Worm (Caenorhabditis elegans) whole organism, late embryonic: ENCODE data around the gene C45G9.2.

Source experiments
- C08G9.2 ChIP-seq: sonication (generic microtip); optimal IDR thresholded peaks from 2 replicates; lab custom pipeline; 2016; ENCODE audit warnings: mild to moderate bottlenecking, missing genetic modification characterization, moderate library complexity, missing compliant biosample characterization
- C38D4.7 ChIP-seq: fragments of 200-800 bp; sonication (Bioruptor generic); optimal IDR thresholded peaks from 2 replicates; lab custom pipeline; 2018; ENCODE audit warnings: mild to moderate bottlenecking, missing genetic modification characterization, moderate library complexity, missing compliant biosample characterization
- K02D7.2 ChIP-seq: sonication (generic microtip); optimal IDR thresholded peaks from 2 replicates; lab custom pipeline; 2017; ENCODE audit warnings: mild to moderate bottlenecking, missing genetic modification characterization, missing compliant biosample characterization
- K09A11.1 ChIP-seq: sonication (generic microtip); optimal IDR thresholded peaks from 2 replicates; lab custom pipeline; 2017; ENCODE audit warnings: antibody characterized with exemption, mild to moderate bottlenecking, missing genetic modification characterization, missing compliant biosample characterization; ENCODE audit not compliant: insufficient read depth
- Y22D7AL.16 ChIP-seq: sonication (generic microtip); optimal IDR thresholded peaks from 2 replicates; lab custom pipeline; 2016; ENCODE audit warnings: missing genetic modification characterization, missing compliant biosample characterization
- ahr-1 ChIP-seq: sonication (generic microtip); optimal IDR thresholded peaks from 2 replicates; lab custom pipeline; 2016; ENCODE audit warnings: missing genetic modification characterization, missing compliant biosample characterization
- ama-1 ChIP-seq: fragments of 150-350 bp; optimal IDR thresholded peaks from 2 replicates; lab custom pipeline; 2014
- ceh-14 ChIP-seq: sonication (generic microtip); optimal IDR thresholded peaks from 2 replicates; lab custom pipeline; 2016; ENCODE audit warnings: missing genotype, missing genetic modification characterization, missing compliant biosample characterization
- ceh-18 ChIP-seq: sonication (generic microtip); optimal IDR thresholded peaks from 2 replicates; lab custom pipeline; 2016; ENCODE audit warnings: missing genetic modification characterization, missing compliant biosample characterization
- ceh-19 ChIP-seq: fragments of 200-800 bp; sonication (Bioruptor generic); optimal IDR thresholded peaks from 2 replicates; lab custom pipeline; 2018; ENCODE audit warnings: mild to moderate bottlenecking, missing genetic modification characterization, missing compliant biosample characterization
- ceh-2 ChIP-seq: sonication (generic microtip); optimal IDR thresholded peaks from 2 replicates; lab custom pipeline; 2016; ENCODE audit warnings: missing genotype, missing genetic modification characterization, missing compliant biosample characterization
- ceh-22 ChIP-seq: sonication (generic microtip); optimal IDR thresholded peaks from 2 replicates; lab custom pipeline; 2017; ENCODE audit warnings: missing biosample characterization, missing genetic modification characterization
- ceh-24 ChIP-seq: sonication (generic microtip); optimal IDR thresholded peaks from 2 replicates; lab custom pipeline; 2016; ENCODE audit warnings: mild to moderate bottlenecking, missing genetic modification characterization, missing compliant biosample characterization
- ceh-30 ChIP-seq: fragments of 150-350 bp; optimal IDR thresholded peaks from 2 replicates; lab custom pipeline; 2014; ENCODE audit warnings: missing biosample characterization, missing genetic modification characterization
- ceh-31 ChIP-seq: sonication (generic microtip); optimal IDR thresholded peaks from 2 replicates; lab custom pipeline; 2016; ENCODE audit warnings: missing genetic modification characterization, missing compliant biosample characterization
- ceh-45 ChIP-seq: fragments of 200-800 bp; sonication (Bioruptor generic); IDR thresholded peaks from 2 replicates; pipeline ENCODE4 v1.3.6; 2022; ENCODE audit warnings: missing genetic modification reagents, missing genetic modification characterization, missing compliant biosample characterization
- ceh-48 ChIP-seq: sonication (generic microtip); optimal IDR thresholded peaks from 2 replicates; lab custom pipeline; 2016; ENCODE audit warnings: missing genetic modification characterization, inconsistent platforms, missing compliant biosample characterization
- ceh-6 ChIP-seq: fragments of 200-800 bp; sonication (Bioruptor generic); optimal IDR thresholded peaks from 2 replicates; lab custom pipeline; 2018; ENCODE audit warnings: mild to moderate bottlenecking, missing genetic modification characterization, missing compliant biosample characterization
- ceh-9 ChIP-seq: sonication (generic microtip); optimal IDR thresholded peaks from 2 replicates; lab custom pipeline; 2016; ENCODE audit warnings: mild to moderate bottlenecking, missing genetic modification characterization, inconsistent platforms, missing compliant biosample characterization
- che-1 ChIP-seq: sonication (generic microtip); optimal IDR thresholded peaks from 2 replicates; lab custom pipeline; 2016; ENCODE audit warnings: mild to moderate bottlenecking, missing genetic modification characterization, missing compliant biosample characterization
- dmd-4 ChIP-seq: sonication (generic microtip); optimal IDR thresholded peaks from 2 replicates; lab custom pipeline; 2016; ENCODE audit warnings: borderline replicate concordance, missing genetic modification characterization, missing compliant biosample characterization
- elt-2 ChIP-seq: sonication (generic microtip); optimal IDR thresholded peaks from 2 replicates; lab custom pipeline; 2016; ENCODE audit warnings: missing genetic modification reagents, missing genetic modification characterization, missing compliant biosample characterization
- elt-4 ChIP-seq: sonication (generic microtip); optimal IDR thresholded peaks from 2 replicates; lab custom pipeline; 2016; ENCODE audit warnings: missing genetic modification characterization, missing compliant biosample characterization
- ets-4 ChIP-seq: sonication (generic microtip); optimal IDR thresholded peaks from 2 replicates; lab custom pipeline; 2016; ENCODE audit warnings: missing genetic modification characterization, missing compliant biosample characterization
- fax-1 ChIP-seq: sonication (generic microtip); optimal IDR thresholded peaks from 2 replicates; lab custom pipeline; 2016; ENCODE audit warnings: missing genotype, missing genetic modification characterization, missing compliant biosample characterization
- fkh-10 ChIP-seq: fragments of 150-350 bp; optimal IDR thresholded peaks from 2 replicates; lab custom pipeline; 2014; ENCODE audit warnings: missing biosample characterization, missing genetic modification reagents, missing genetic modification characterization
- fkh-6 ChIP-seq: sonication (generic microtip); optimal IDR thresholded peaks from 2 replicates; lab custom pipeline; 2016; ENCODE audit warnings: missing genetic modification characterization, missing compliant biosample characterization
- gmeb-2 ChIP-seq: sonication (generic microtip); optimal IDR thresholded peaks from 2 replicates; lab custom pipeline; 2016; ENCODE audit warnings: missing genetic modification characterization, inconsistent platforms, missing compliant biosample characterization
- hlh-13 ChIP-seq: fragments of 200-800 bp; sonication (Bioruptor generic); optimal IDR thresholded peaks from 2 replicates; lab custom pipeline; 2018; ENCODE audit warnings: mild to moderate bottlenecking, missing genetic modification characterization, missing compliant biosample characterization
- hlh-15 ChIP-seq: sonication (generic microtip); optimal IDR thresholded peaks from 2 replicates; lab custom pipeline; 2016; ENCODE audit warnings: missing genetic modification characterization, missing compliant biosample characterization
- hlh-6 ChIP-seq: sonication (generic microtip); optimal IDR thresholded peaks from 2 replicates; lab custom pipeline; 2016; ENCODE audit warnings: missing genotype, missing genetic modification characterization, missing compliant biosample characterization
- hlh-8 ChIP-seq: sonication (generic microtip); optimal IDR thresholded peaks from 2 replicates; lab custom pipeline; 2016; ENCODE audit warnings: missing genotype, missing genetic modification characterization, missing compliant biosample characterization
- lim-6 ChIP-seq: sonication (generic microtip); optimal IDR thresholded peaks from 2 replicates; lab custom pipeline; 2016; ENCODE audit warnings: missing genetic modification characterization, missing compliant biosample characterization
- lin-11 ChIP-seq: fragments of 200-800 bp; sonication (Bioruptor generic); optimal IDR thresholded peaks from 2 replicates; lab custom pipeline; 2018; ENCODE audit warnings: mild to moderate bottlenecking, missing genetic modification characterization, missing compliant biosample characterization
- madf-2 ChIP-seq: sonication (generic microtip); optimal IDR thresholded peaks from 2 replicates; lab custom pipeline; 2017; ENCODE audit warnings: missing genetic modification characterization, missing compliant biosample characterization
- mec-3 ChIP-seq: sonication (generic microtip); optimal IDR thresholded peaks from 2 replicates; lab custom pipeline; 2016; ENCODE audit warnings: borderline replicate concordance, missing genetic modification characterization, missing compliant biosample characterization
- nfya-1 ChIP-seq: sonication (generic microtip); optimal IDR thresholded peaks from 2 replicates; lab custom pipeline; 2017; ENCODE audit warnings: missing genetic modification characterization, mild to moderate bottlenecking, missing compliant biosample characterization, antibody characterized with exemption, moderate library complexity
- nhr-11 ChIP-seq: fragments of 150-350 bp; optimal IDR thresholded peaks from 2 replicates; lab custom pipeline; 2014; ENCODE audit warnings: missing biosample characterization, missing genetic modification characterization
- nhr-232 ChIP-seq: sonication (generic microtip); optimal IDR thresholded peaks from 2 replicates; lab custom pipeline; 2016; ENCODE audit warnings: missing genetic modification characterization, missing compliant biosample characterization
- npax-4 ChIP-seq: sonication (generic microtip); optimal IDR thresholded peaks from 2 replicates; lab custom pipeline; 2016; ENCODE audit warnings: missing genetic modification characterization, missing compliant biosample characterization
- pat-9 ChIP-seq: fragments of 200-800 bp; sonication (Bioruptor generic); optimal IDR thresholded peaks from 2 replicates; lab custom pipeline; 2018; ENCODE audit warnings: mild to moderate bottlenecking, missing genetic modification characterization, moderate library complexity, missing compliant biosample characterization
- pha-2 ChIP-seq: sonication (generic microtip); optimal IDR thresholded peaks from 2 replicates; lab custom pipeline; 2017; ENCODE audit warnings: mild to moderate bottlenecking, missing genetic modification characterization, missing compliant biosample characterization
- pqm-1 ChIP-seq: sonication (generic microtip); optimal IDR thresholded peaks from 2 replicates; lab custom pipeline; 2016; ENCODE audit warnings: missing genetic modification characterization, missing compliant biosample characterization
- pros-1 ChIP-seq: fragments of 150-350 bp; optimal IDR thresholded peaks from 2 replicates; lab custom pipeline; 2014; ENCODE audit warnings: missing biosample characterization, missing genetic modification reagents, missing genetic modification characterization
- sox-2 ChIP-seq: fragments of 200-800 bp; sonication (Bioruptor generic); IDR thresholded peaks from 2 replicates; pipeline ENCODE4 v1.3.6; 2022; ENCODE audit warnings: missing genetic modification reagents, missing genetic modification characterization, missing compliant biosample characterization
- sox-4 ChIP-seq: sonication (generic microtip); optimal IDR thresholded peaks from 2 replicates; lab custom pipeline; 2017; ENCODE audit warnings: mild to moderate bottlenecking, missing genetic modification characterization, inconsistent platforms, missing compliant biosample characterization
- tbx-2 ChIP-seq: sonication (generic microtip); optimal IDR thresholded peaks from 2 replicates; lab custom pipeline; 2016; ENCODE audit warnings: missing genetic modification characterization, missing compliant biosample characterization
- ttx-3 ChIP-seq: sonication (generic microtip); optimal IDR thresholded peaks from 2 replicates; lab custom pipeline; 2016; ENCODE audit warnings: missing genetic modification reagents, missing genetic modification characterization, missing compliant biosample characterization
- unc-3 ChIP-seq, 2 experiments: fragments of 200-800 bp in 1 of 2; sonication (Bioruptor generic) in 1 of 2; sonication (generic microtip) in 1 of 2; conservative IDR thresholded peaks in 1 of 2; optimal IDR thresholded peaks in 1 of 2; 2 replicates each; pipeline versions ENCODE4 v1.3.6 to Lab custom; 2016 to 2022; ENCODE audit warnings: missing compliant biosample characterization in 2 of 2, missing genetic modification characterization in 2 of 2, missing genetic modification reagents in 1 of 2
- unc-42 ChIP-seq: sonication (generic microtip); optimal IDR thresholded peaks from 2 replicates; lab custom pipeline; 2016; ENCODE audit warnings: missing genotype, missing genetic modification characterization, missing compliant biosample characterization
- unc-86 ChIP-seq: sonication (generic microtip); optimal IDR thresholded peaks from 2 replicates; lab custom pipeline; 2016; ENCODE audit warnings: missing genetic modification characterization, missing compliant biosample characterization
- zip-5 ChIP-seq: sonication (generic microtip); optimal IDR thresholded peaks from 2 replicates; lab custom pipeline; 2016; ENCODE audit warnings: missing genetic modification characterization, missing compliant biosample characterization

The C45G9.2 gene

DNA sequence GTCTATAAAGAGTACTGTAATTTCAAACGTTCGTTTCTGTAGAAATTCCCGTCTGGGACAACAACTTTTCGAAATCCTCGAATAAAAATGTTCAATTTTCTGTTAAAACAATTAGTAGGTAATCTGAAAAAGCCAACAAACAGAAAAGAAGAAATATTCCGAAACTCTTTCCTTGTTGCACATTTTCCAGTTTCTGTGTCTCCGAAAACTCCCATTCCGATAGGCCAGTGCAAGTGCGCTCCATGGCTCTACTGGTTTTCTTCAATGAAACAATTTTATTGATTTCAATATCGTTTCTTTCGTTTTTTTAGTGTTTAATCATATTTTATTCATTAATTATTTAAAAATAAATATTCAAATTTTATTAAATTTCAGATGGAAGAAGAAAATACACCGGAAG is 33.8 kb downstream of the C45G9.2 start, which contains the start of gene F54D8.6:
Gene F54D8.6 (plus strand): TSS at position 370 of the 400 bp plus-strand sequence.
- no peak for TF ChIP-seq che-1 (tag; lab: Kevin White, UChicago)
- TF ChIP-seq ceh-18, result no peak
- TF ChIP-seq sox-2 (GFP tag; lab: Robert Waterston, UW), result no peak
- TF ChIP-seq elt-4 (tag; lab: Kevin White, UChicago), result no peak
- peak; percentile 6 for TF ChIP-seq hlh-8 (tag; lab: Kevin White, UChicago)
- peak; percentile 31 for TF ChIP-seq elt-2 (tag; lab: Kevin White, UChicago)
- TF ChIP-seq fkh-10 (GFP tag; lab: Kevin White, UChicago), result no peak
- TF ChIP-seq pqm-1, result no peak
- no peak for TF ChIP-seq ttx-3 (tag; lab: Kevin White, UChicago)
- TF ChIP-seq pha-2 (tag; lab: Kevin White, UChicago), result peak; percentile 2
- no peak for TF ChIP-seq K09A11.1
- TF ChIP-seq hlh-13 (GFP tag; lab: Kevin White, UChicago), result no peak
- peak; percentile 71 for TF ChIP-seq ceh-48 (tag; lab: Kevin White, UChicago)
- TF ChIP-seq ceh-2 (tag; lab: Kevin White, UChicago), result peak; percentile 45
- TF ChIP-seq ceh-19 (GFP tag; lab: Kevin White, UChicago), result peak; percentile 15
- TF ChIP-seq nhr-232 (tag; lab: Kevin White, UChicago), result no peak
- no peak for TF ChIP-seq ceh-24 (tag; lab: Kevin White, UChicago)
- TF ChIP-seq nfya-1 (tag; lab: Kevin White, UChicago), result peak; percentile 1
- peak; percentile 76 for TF ChIP-seq ceh-31 (tag; lab: Kevin White, UChicago)
- no peak for TF ChIP-seq ceh-22 (tag; lab: Kevin White, UChicago)
- no peak for TF ChIP-seq madf-2 (tag; lab: Kevin White, UChicago)
- TF ChIP-seq ceh-6 (GFP tag; lab: Kevin White, UChicago), result no peak
- TF ChIP-seq ceh-45, result no peak
- no peak for TF ChIP-seq ceh-14 (tag; lab: Kevin White, UChicago)
- TF ChIP-seq K02D7.2 (tag; lab: Kevin White, UChicago), result no peak
- no peak for TF ChIP-seq ceh-9 (tag; lab: Kevin White, UChicago)
- TF ChIP-seq lin-11 (tag; lab: Kevin White, UChicago), result no peak
- no peak for TF ChIP-seq Y22D7AL.16 (tag; lab: Kevin White, UChicago)
- TF ChIP-seq zip-5 (tag; lab: Kevin White, UChicago), result peak; percentile 19
- no peak for TF ChIP-seq ceh-30 (tag; lab: Kevin White, UChicago)
- TF ChIP-seq unc-86 (tag; lab: Kevin White, UChicago), result no peak
- no peak for TF ChIP-seq pros-1 (tag; lab: Kevin White, UChicago)
- no peak for TF ChIP-seq hlh-6 (tag; lab: Kevin White, UChicago)
- TF ChIP-seq ama-1 (lab: Kevin White, UChicago), result no peak
- TF ChIP-seq unc-3 (GFP tag; conservative IDR thresholded peaks at IDR 0.05; lab: Robert Waterston, UW), result no peak
- TF ChIP-seq unc-3 (tag; optimal IDR thresholded peaks at IDR 0.05; lab: Kevin White, UChicago), result no peak
- peak; percentile 12 for TF ChIP-seq unc-42 (tag; lab: Kevin White, UChicago)
- no peak for TF ChIP-seq nhr-11
- no peak for TF ChIP-seq dmd-4 (tag; lab: Kevin White, UChicago)
- TF ChIP-seq ahr-1 (tag; lab: Kevin White, UChicago), result no peak
- no peak for TF ChIP-seq sox-4 (tag; lab: Kevin White, UChicago)
- no peak for TF ChIP-seq npax-4 (tag; lab: Kevin White, UChicago)
- TF ChIP-seq pat-9 (tag; lab: Kevin White, UChicago), result no peak
- TF ChIP-seq fkh-6, result no peak
- no peak for TF ChIP-seq hlh-15 (tag; lab: Kevin White, UChicago)
- TF ChIP-seq mec-3 (tag; lab: Kevin White, UChicago), result no peak
- no peak for TF ChIP-seq C38D4.7 (GFP tag; lab: Kevin White, UChicago)
- no peak for TF ChIP-seq C08G9.2 (tag; lab: Kevin White, UChicago)
- TF ChIP-seq ets-4 (tag; lab: Kevin White, UChicago), result peak; percentile 77
- TF ChIP-seq fax-1, result peak; percentile 4
- no peak for TF ChIP-seq lim-6 (tag; lab: Kevin White, UChicago)
- TF ChIP-seq tbx-2 (tag; lab: Kevin White, UChicago), result peak; percentile 37
- no peak for TF ChIP-seq gmeb-2 (tag; lab: Kevin White, UChicago)
